Worm (Caenorhabditis elegans): ENCODE data around the gene F53A2.9.

The F53A2.9 gene

ce11 chrIII:13395262-13395661 is 36.1 kb upstream of the F53A2.9 start, which contains the start of gene F11F1.1:
Gene F11F1.1, plus strand, starts transcription at chrIII:13395562.
- TF ChIP-seq peb-1 (tag; optimal IDR thresholded peaks at IDR 0.05), result no peak
- no peak for TF ChIP-seq nhr-11 (tag; optimal IDR thresholded peaks at IDR 0.05)
- peak; percentile 31 for TF ChIP-seq fos-1 (tag; optimal IDR thresholded peaks at IDR 0.05)
- TF ChIP-seq ceh-16 (tag; optimal IDR thresholded peaks at IDR 0.05), result no peak
- no peak for TF ChIP-seq mdl-1 (tag; optimal IDR thresholded peaks at IDR 0.05)
- TF ChIP-seq blmp-1 (tag; optimal IDR thresholded peaks at IDR 0.05; ENCODE audit: insufficient read depth), result no peak
- no peak for TF ChIP-seq nhr-23 (tag; optimal IDR thresholded peaks at IDR 0.05)
- no peak for TF ChIP-seq ztf-1 (GFP tag; conservative IDR thresholded peaks at IDR 0.05)

- no peak for TF ChIP-seq crh-2 (tag; optimal IDR thresholded peaks at IDR 0.05)
- no peak for TF ChIP-seq R02D3.7 (tag; optimal IDR thresholded peaks at IDR 0.05)
- no peak for TF ChIP-seq sem-4 (tag; optimal IDR thresholded peaks at IDR 0.05)
- TF ChIP-seq ztf-11 (tag; optimal IDR thresholded peaks at IDR 0.05), result no peak
- no peak for TF ChIP-seq ztf-1 (GFP tag; conservative IDR thresholded peaks at IDR 0.05)
- TF ChIP-seq nhr-77 (tag; optimal IDR thresholded peaks at IDR 0.05), result no peak
- no peak for TF ChIP-seq ceh-82 (tag; optimal IDR thresholded peaks at IDR 0.05)
- TF ChIP-seq mab-5 (tag; optimal IDR thresholded peaks at IDR 0.05), result no peak
- TF ChIP-seq nhr-11 (tag; optimal IDR thresholded peaks at IDR 0.05), result no peak
- no peak for TF ChIP-seq mdl-1 (tag; optimal IDR thresholded peaks at IDR 0.05)
- TF ChIP-seq egl-27 (tag; optimal IDR thresholded peaks at IDR 0.05), result no peak
Measured at ce11 chrIII:13393647-13394046, 34.5 kb upstream of the F53A2.9 start, which contains the start of gene qdpr-1. Gene qdpr-1, plus strand, starts transcription at chrIII:13393910.

- TF ChIP-seq R02D3.7 (tag; optimal IDR thresholded peaks at IDR 0.05) (no peak), zag-1 (tag; optimal IDR thresholded peaks at IDR 0.05) (no peak), unc-39 (tag; optimal IDR thresholded peaks at IDR 0.05) (no peak), dmd-4 (tag; optimal IDR thresholded peaks at IDR 0.05) (no peak), ceh-82 (tag; optimal IDR thresholded peaks at IDR 0.05) (no peak), nhr-77 (tag; optimal IDR thresholded peaks at IDR 0.05) (no peak), sem-4 (tag; optimal IDR thresholded peaks at IDR 0.05) (no peak), ama-1 (optimal IDR thresholded peaks at IDR 0.05) (no peak)
Measured at ce11 chrIII:13393239-13393638, 34.1 kb upstream of the F53A2.9 start, which contains the start of gene dnj-17. Gene dnj-17, minus strand, starts transcription at chrIII:13393339.

ce11 chrIII:13390789-13391188 is 31.6 kb upstream of the F53A2.9 start:
- TF ChIP-seq ztf-4 (tag; optimal IDR thresholded peaks at IDR 0.05) (no peak), ztf-11 (tag; optimal IDR thresholded peaks at IDR 0.05) (no peak), nhr-237 (tag; optimal IDR thresholded peaks at IDR 0.05) (no peak), peb-1 (tag; optimal IDR thresholded peaks at IDR 0.05) (no peak), snpc-4 (tag; optimal IDR thresholded peaks at IDR 0.05) (no peak)

ce11 chrIII:13389078-13389477 is 29.9 kb upstream of the F53A2.9 start, which contains the start of gene T03F6.3:
Gene T03F6.3, plus strand, starts transcription at chrIII:13389395.
- TF ChIP-seq alr-1 (tag; optimal IDR thresholded peaks at IDR 0.05) (no peak), nhr-11 (tag; optimal IDR thresholded peaks at IDR 0.05) (no peak), lin-11 (tag; optimal IDR thresholded peaks at IDR 0.05) (no peak), nhr-6 (tag; optimal IDR thresholded peaks at IDR 0.05) (no peak), mbf-1 (tag; optimal IDR thresholded peaks at IDR 0.05) (no peak), dmd-4 (tag; optimal IDR thresholded peaks at IDR 0.05) (no peak), zag-1 (tag; optimal IDR thresholded peaks at IDR 0.05) (no peak), gmeb-1 (tag; optimal IDR thresholded peaks at IDR 0.05) (no peak), C34F6.9 (tag; optimal IDR thresholded peaks at IDR 0.05) (no peak), snpc-4 (tag; optimal IDR thresholded peaks at IDR 0.05) (no peak)

ce11 chrIII:13388621-13389020 is 29.5 kb upstream of the F53A2.9 start:
- peak; percentile 53 for TF ChIP-seq fos-1 (tag; optimal IDR thresholded peaks at IDR 0.05)
- TF ChIP-seq C34F6.9 (tag; optimal IDR thresholded peaks at IDR 0.05), result no peak

ce11 chrIII:13385850-13386249 is 26.7 kb upstream of the F53A2.9 start, which contains the start of gene T03F6.4:
Gene T03F6.4, plus strand, starts transcription at chrIII:13386150.
- TF ChIP-seq nhr-12 (tag; optimal IDR thresholded peaks at IDR 0.05) (no peak), unc-55 (GFP tag; optimal IDR thresholded peaks at IDR 0.05) (peak; percentile 32), nhr-23 (tag; optimal IDR thresholded peaks at IDR 0.05) (no peak), ZK546.5 (tag; optimal IDR thresholded peaks at IDR 0.05) (no peak)
